Fruit fly (Drosophila melanogaster): ENCODE measurements around the gene CG5860.

Gene CG5860

DNA sequence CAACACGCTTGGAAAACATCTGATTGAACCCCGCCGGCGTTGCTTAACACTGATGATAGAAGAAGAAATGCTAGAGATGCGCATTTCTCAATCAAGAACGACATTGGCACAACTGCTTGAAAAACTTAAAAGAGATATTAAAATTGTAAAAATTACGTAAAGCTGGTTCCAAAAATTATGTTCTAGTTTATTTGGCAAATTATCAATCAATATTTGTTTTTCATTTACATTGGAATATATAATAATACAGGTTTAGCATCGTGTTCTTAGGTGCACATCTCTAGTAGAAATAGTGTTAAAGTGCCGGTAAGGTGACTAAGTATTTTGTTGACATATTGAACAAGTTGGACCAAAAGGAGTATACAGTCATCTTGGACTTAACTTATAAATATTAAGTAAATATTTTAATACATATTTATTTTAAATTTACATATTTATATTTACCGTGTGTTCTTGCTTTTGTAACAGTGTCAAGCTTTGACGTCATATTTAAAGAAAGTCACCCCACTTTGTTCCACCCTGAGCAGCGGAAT lies 18.0 kb upstream of the CG5860 start, which contains the start of the genes Brf and sds22 (continued):
- TF ChIP-seq CG15696 (tag; optimal IDR thresholded peaks at IDR 0.05) (peak; percentile 98), CG17361 (GFP tag; IDR thresholded peaks at IDR 0.05) (peak; percentile 98), nerfin-1 (tag; optimal IDR thresholded peaks at IDR 0.05) (peak; percentile 93), Oaz (GFP tag; IDR thresholded peaks at IDR 0.05) (peak; percentile 84), Dad (GFP tag; optimal IDR thresholded peaks at IDR 0.05) (peak; percentile 95), CG8765 (GFP tag; IDR thresholded peaks at IDR 0.05) (peak; percentile 92), CG7372 (GFP tag; IDR thresholded peaks at IDR 0.05) (peak; percentile 92), CG4707 (GFP tag; optimal IDR thresholded peaks at IDR 0.05) (peak; percentile 54), CG3726 (GFP tag; IDR thresholded peaks at IDR 0.05) (peak; percentile 75; the same call in 2 of the 3 replicates), ind (GFP tag; optimal IDR thresholded peaks at IDR 0.05) (peak; percentile 97), CG1792 (GFP tag; optimal IDR thresholded peaks at IDR 0.05) (peak; percentile 93), Hmx (GFP tag; optimal IDR thresholded peaks at IDR 0.05) (peak; percentile 90), emc (GFP tag; optimal IDR thresholded peaks at IDR 0.05) (peak; percentile 91), ken (GFP tag; IDR thresholded peaks at IDR 0.05) (peak; percentile 93), CG1233 (GFP tag; optimal IDR thresholded peaks at IDR 0.05) (peak; percentile 95), esg (GFP tag; conservative IDR thresholded peaks at IDR 0.05) (peak; percentile 91), BtbVII (GFP tag; optimal IDR thresholded peaks at IDR 0.05) (peak; percentile 91), mirr (GFP tag; optimal IDR thresholded peaks at IDR 0.05) (peak; percentile 90), pan (optimal IDR thresholded peaks at IDR 0.05) (no peak), pan (GFP tag; optimal IDR thresholded peaks at IDR 0.05 in 1 of 2, IDR thresholded peaks at IDR 0.05 in 1 of 2) (peak in 1 of 2 experiments; percentile 93), Atf6 (GFP tag; IDR thresholded peaks at IDR 0.05) (peak; percentile 93), CG5180 (GFP tag; optimal IDR thresholded peaks at IDR 0.05) (peak; percentile 74), CG9215 (GFP tag; IDR thresholded peaks at IDR 0.05) (peak; percentile 95), CG13296 (GFP tag; optimal IDR thresholded peaks at IDR 0.05) (peak; percentile 92), ranshi (GFP tag; IDR thresholded peaks at IDR 0.05) (peak; percentile 95), ac (GFP tag; optimal IDR thresholded peaks at IDR 0.05) (peak; percentile 55), CG7556 (GFP tag; optimal IDR thresholded peaks at IDR 0.05) (peak; percentile 94), CG9727 (GFP tag; optimal IDR thresholded peaks at IDR 0.05) (peak; percentile 95), sc (optimal IDR thresholded peaks at IDR 0.05) (no peak), sc (GFP tag; optimal IDR thresholded peaks at IDR 0.05) (peak; percentile 88), bigmax (GFP tag; optimal IDR thresholded peaks at IDR 0.05) (peak; percentile 7), wor (GFP tag; IDR thresholded peaks at IDR 0.05) (peak; percentile 83; the same call in 1 of the 2 replicates), her (GFP tag; optimal IDR thresholded peaks at IDR 0.05) (peak; percentile 88), Taf1 (GFP tag; IDR thresholded peaks at IDR 0.05) (peak; percentile 74), CG17186 (GFP tag; optimal IDR thresholded peaks at IDR 0.05) (peak; percentile 88), CG14965 (GFP tag; optimal IDR thresholded peaks at IDR 0.05; ENCODE audit: borderline replicate concordance) (peak; percentile 48), CG8281 (tag; optimal IDR thresholded peaks at IDR 0.05) (peak; percentile 85), Asciz (GFP tag; optimal IDR thresholded peaks at IDR 0.05) (peak; percentile 86), pnt (GFP tag; optimal IDR thresholded peaks at IDR 0.05) (peak; percentile 95), ab (GFP tag; optimal IDR thresholded peaks at IDR 0.05) (peak; percentile 89), CG3847 (GFP tag; IDR thresholded peaks at IDR 0.05) (peak; percentile 97), MESR4 (GFP tag; optimal IDR thresholded peaks at IDR 0.05) (peak; percentile 36), Antp (GFP tag; optimal IDR thresholded peaks at IDR 0.05) (peak; percentile 93), Dfd (GFP tag; optimal IDR thresholded peaks at IDR 0.05) (peak in 1 of 2 experiments; percentile 91), pfk (GFP tag; optimal IDR thresholded peaks at IDR 0.05) (peak; percentile 59), Hmr (GFP tag; optimal IDR thresholded peaks at IDR 0.05) (peak; percentile 94), HLHmδ (GFP tag; optimal IDR thresholded peaks at IDR 0.05) (no peak), CG1647 (GFP tag; optimal IDR thresholded peaks at IDR 0.05) (peak; percentile 95), CG1024 (GFP tag; IDR thresholded peaks at IDR 0.05) (peak; percentile 86), CG4328 (GFP tag; optimal IDR thresholded peaks at IDR 0.05) (peak; percentile 95), ftz-f1 (GFP tag; optimal IDR thresholded peaks at IDR 0.05) (peak; percentile 72)

Measured in whole organism, embryonic.